Fruit fly (Drosophila melanogaster) Kc167 (cell line): ENCODE results near the gene Prim1.

Experiments
- Myc ChIP-seq: fragments of >200 bp; optimal IDR thresholded peaks from 2 replicates; lab custom pipeline; 2017; ENCODE audit warnings: missing external identifiers
- Sin3A ChIP-seq: fragments of >200 bp; optimal IDR thresholded peaks from 2 replicates; lab custom pipeline; 2018; ENCODE audit warnings: missing external identifiers
- h ChIP-seq: fragments of >200 bp; optimal IDR thresholded peaks from 3 replicates; lab custom pipeline; 2018; ENCODE audit warnings: missing external identifiers
- insv ChIP-seq: fragments of >200 bp; optimal IDR thresholded peaks from 3 replicates; lab custom pipeline; 2018; ENCODE audit warnings: missing external identifiers
- psq ChIP-seq: fragments of >200 bp; optimal IDR thresholded peaks from 2 replicates; lab custom pipeline; 2017; ENCODE audit warnings: missing external identifiers
- ttk ChIP-seq: sonication (Bioruptor generic); optimal IDR thresholded peaks from 2 replicates; lab custom pipeline; 2017; ENCODE audit warnings: missing external identifiers

Gene Prim1

dm6 chr3L:8340264-8341095, at the start of gene Prim1, which contains the start of gene CG7083:
TSS of gene Prim1 (plus strand) at chr3L:8340314.
TSS of gene CG7083 (plus strand) at chr3L:8340785.
- TF ChIP-seq ttk (lab: Kevin White, UChicago) (no peak), psq (lab: Kevin White, UChicago) (no peak), Myc (lab: Kevin White, UChicago) (no peak), Sin3A (lab: Kevin White, UChicago) (no peak), h (lab: Kevin White, UChicago) (no peak)

dm6 chr3L:8295227-8295626, 44.9 kb upstream of the Prim1 start, which contains the start of gene CG7201:
TSS of gene CG7201 (minus strand) at chr3L:8295327.
- no peak for TF ChIP-seq psq (lab: Kevin White, UChicago)
- TF ChIP-seq Myc (lab: Kevin White, UChicago), result no peak

- no peak for TF ChIP-seq ttk (lab: Kevin White, UChicago)
- no peak for TF ChIP-seq insv (lab: Kevin White, UChicago)
- no peak for TF ChIP-seq psq (lab: Kevin White, UChicago)
- no peak for TF ChIP-seq Sin3A (lab: Kevin White, UChicago)
Observed at dm6 chr3L:8296941-8297340, 43.2 kb upstream of the Prim1 start, which contains the start of gene Rab19. TSS of gene Rab19 (plus strand) at chr3L:8297018.

dm6 chr3L:8297488-8297887, 42.6 kb upstream of the Prim1 start:
- no peak for TF ChIP-seq ttk (lab: Kevin White, UChicago)
- no peak for TF ChIP-seq insv (lab: Kevin White, UChicago)
- TF ChIP-seq h (lab: Kevin White, UChicago), result no peak
- TF ChIP-seq Sin3A (lab: Kevin White, UChicago), result no peak
- no peak for TF ChIP-seq psq (lab: Kevin White, UChicago)

- TF ChIP-seq Sin3A (lab: Kevin White, UChicago), result no peak
Observed at dm6 chr3L:8299224-8300130, 40.6 kb upstream of the Prim1 start, which contains the start of the genes Arl5 and CG13671. TSS of gene Arl5 (minus strand) at chr3L:8299839. TSS of gene CG13671 (plus strand) at chr3L:8300064.

dm6 chr3L:8303912-8304311, 36.2 kb upstream of the Prim1 start, which contains the start of the genes CG7194 and Sbp2:
TSS of gene CG7194 (minus strand) at chr3L:8304059.
TSS of gene Sbp2 (plus strand) at chr3L:8304157.
- TF ChIP-seq h (lab: Kevin White, UChicago) (no peak), insv (lab: Kevin White, UChicago) (no peak), Myc (lab: Kevin White, UChicago) (no peak), ttk (lab: Kevin White, UChicago) (no peak), Sin3A (lab: Kevin White, UChicago) (no peak), psq (lab: Kevin White, UChicago) (no peak)

- no peak for TF ChIP-seq Sin3A (lab: Kevin White, UChicago)
- no peak for TF ChIP-seq insv (lab: Kevin White, UChicago)
- no peak for TF ChIP-seq ttk (lab: Kevin White, UChicago)
- TF ChIP-seq Myc (lab: Kevin White, UChicago), result no peak
- TF ChIP-seq psq (lab: Kevin White, UChicago), result no peak
- TF ChIP-seq h (lab: Kevin White, UChicago), result no peak
Observed at dm6 chr3L:8306880-8307279, 33.2 kb upstream of the Prim1 start, which contains the start of gene Gr66a. TSS of gene Gr66a (minus strand) at chr3L:8306980.

- no peak for TF ChIP-seq insv (lab: Kevin White, UChicago)
- no peak for TF ChIP-seq ttk (lab: Kevin White, UChicago)
- no peak for TF ChIP-seq h (lab: Kevin White, UChicago)
- TF ChIP-seq psq (lab: Kevin White, UChicago), result no peak
- TF ChIP-seq Myc (lab: Kevin White, UChicago), result no peak
- no peak for TF ChIP-seq Sin3A (lab: Kevin White, UChicago)
Observed at dm6 chr3L:8308891-8309352, 31.2 kb upstream of the Prim1 start, which contains the start of gene BI-1. TSS of gene BI-1 (minus strand) at chr3L:8308941.

dm6 chr3L:8312290-8312689, 27.8 kb upstream of the Prim1 start:
- TF ChIP-seq Myc (lab: Kevin White, UChicago), result no peak
- no peak for TF ChIP-seq insv (lab: Kevin White, UChicago)
- TF ChIP-seq Sin3A (lab: Kevin White, UChicago), result no peak
- TF ChIP-seq psq (lab: Kevin White, UChicago), result no peak
- TF ChIP-seq h (lab: Kevin White, UChicago), result no peak
- no peak for TF ChIP-seq ttk (lab: Kevin White, UChicago)

- TF ChIP-seq psq (lab: Kevin White, UChicago) (no peak), Sin3A (lab: Kevin White, UChicago) (no peak), h (lab: Kevin White, UChicago) (no peak), ttk (lab: Kevin White, UChicago) (no peak), Myc (lab: Kevin White, UChicago) (no peak), insv (lab: Kevin White, UChicago) (no peak)
Observed at dm6 chr3L:8314788-8315140, 25.4 kb upstream of the Prim1 start.
